Worm (Caenorhabditis elegans) whole organism, L4 larva: ENCODE results near the gene F41D9.2.

Experiments used
- ceh-82 ChIP-seq: sonication (generic microtip); optimal IDR thresholded peaks from 2 replicates; lab custom pipeline; 2017; ENCODE audit warnings: missing biosample characterization, missing genetic modification characterization
- lin-13 ChIP-seq: fragments of 150-350 bp; optimal IDR thresholded peaks from 2 replicates; lab custom pipeline; 2014; ENCODE audit warnings: missing biosample characterization, missing genetic modification reagents, missing genetic modification characterization
- nhr-102 ChIP-seq: sonication (generic microtip); optimal IDR thresholded peaks from 2 replicates; lab custom pipeline; 2016; ENCODE audit warnings: mild to moderate bottlenecking, missing genetic modification characterization, moderate library complexity, missing compliant biosample characterization
- nhr-28 ChIP-seq: fragments of 150-350 bp; optimal IDR thresholded peaks from 2 replicates; lab custom pipeline; 2014; ENCODE audit warnings: missing biosample characterization, missing genetic modification characterization
- pha-4 ChIP-seq, 2 experiments: fragments of 150-350 bp in 1 of 2; fragments of 200-800 bp in 1 of 2; sonication (Bioruptor generic) in 1 of 2; IDR thresholded peaks in 1 of 2; optimal IDR thresholded peaks in 1 of 2; 2 replicates each; pipeline versions ENCODE4 v1.3.6 to Lab custom; 2014 to 2022; ENCODE audit warnings: missing genetic modification characterization in 2 of 2, missing genetic modification reagents in 2 of 2, missing biosample characterization in 1 of 2, missing compliant biosample characterization in 1 of 2
- vab-7 ChIP-seq: fragments of 200-800 bp; sonication (Bioruptor generic); IDR thresholded peaks from 2 replicates; pipeline ENCODE4 v1.3.6; 2022; ENCODE audit warnings: missing genetic modification reagents, missing genetic modification characterization, missing compliant biosample characterization
- zip-11 ChIP-seq: fragments of 200-800 bp; sonication (Bioruptor generic); IDR thresholded peaks from 2 replicates; pipeline ENCODE4 v1.3.6; 2022; ENCODE audit warnings: missing genetic modification characterization, missing compliant biosample characterization

ce11 chrX:8421594-8421993, 36.8 kb upstream of the F41D9.2 start:
- no peak for TF ChIP-seq lin-13 (GFP tag; lab: Kevin White, UChicago)
- no peak for TF ChIP-seq pha-4 (GFP tag; IDR thresholded peaks at IDR 0.05; lab: Robert Waterston, UW)
- no peak for TF ChIP-seq pha-4 (tag; optimal IDR thresholded peaks at IDR 0.05; lab: Kevin White, UChicago)
- TF ChIP-seq nhr-102 (tag; lab: Kevin White, UChicago), result no peak
- no peak for TF ChIP-seq ceh-82 (tag; lab: Kevin White, UChicago)
- TF ChIP-seq vab-7 (GFP tag; lab: Robert Waterston, UW), result no peak
- no peak for TF ChIP-seq nhr-28
- TF ChIP-seq zip-11 (GFP tag; lab: Robert Waterston, UW), result no peak
